Worm (Caenorhabditis elegans) whole organism, L3 larva: ENCODE data around the gene H10E21.1.
A peak's percentile ranks its signal among the peaks of the same experiment; 100 is the strongest.

ENCODE experiments used
- R02D3.7 ChIP-seq: fragments of 150-350 bp; optimal IDR thresholded peaks from 2 replicates; lab custom pipeline; 2014; ENCODE audit warnings: missing biosample characterization, missing genetic modification characterization
- ZK546.5 ChIP-seq: sonication (generic microtip); optimal IDR thresholded peaks from 2 replicates; lab custom pipeline; 2017; ENCODE audit warnings: missing biosample characterization, missing genetic modification characterization
- aly-2 ChIP-seq: fragments of 150-350 bp; optimal IDR thresholded peaks from 2 replicates; lab custom pipeline; 2014; ENCODE audit warnings: missing biosample characterization, missing genetic modification characterization
- ama-1 ChIP-seq: fragments of 150-350 bp; optimal IDR thresholded peaks from 2 replicates; lab custom pipeline; 2018
- ceh-16 ChIP-seq: sonication (generic microtip); optimal IDR thresholded peaks from 2 replicates; lab custom pipeline; 2017; ENCODE audit warnings: missing biosample characterization, missing genetic modification characterization
- ceh-28 ChIP-seq: fragments of 150-350 bp; optimal IDR thresholded peaks from 2 replicates; lab custom pipeline; 2014; ENCODE audit warnings: missing biosample characterization, missing genetic modification reagents, missing genetic modification characterization
- ceh-82 ChIP-seq: fragments of 150-350 bp; optimal IDR thresholded peaks from 2 replicates; lab custom pipeline; 2014; ENCODE audit warnings: missing biosample characterization, missing genetic modification characterization
- ceh-9 ChIP-seq: sonication (generic microtip); optimal IDR thresholded peaks from 2 replicates; lab custom pipeline; 2018; ENCODE audit warnings: missing biosample characterization, missing genetic modification characterization
- egl-5 ChIP-seq: fragments of 150-350 bp; optimal IDR thresholded peaks from 2 replicates; lab custom pipeline; 2017; ENCODE audit warnings: missing biosample characterization, missing genetic modification reagents, missing genetic modification characterization, inconsistent platforms
- elt-2 ChIP-seq: sonication (generic microtip); optimal IDR thresholded peaks from 2 replicates; lab custom pipeline; 2016; ENCODE audit warnings: missing genetic modification reagents, mild to moderate bottlenecking, missing genetic modification characterization, missing compliant biosample characterization
- elt-3 ChIP-seq, 3 experiments: fragments of 150-350 bp in 1 of 3; sonication (generic microtip) in 2 of 3; optimal IDR thresholded peaks; 2 replicates in 2 of 3; 4 replicates in 1 of 3; lab custom pipeline; 2014 to 2017; ENCODE audit warnings: missing biosample characterization in 3 of 3, missing genetic modification characterization in 3 of 3
- fkh-2 ChIP-seq: fragments of 150-350 bp; optimal IDR thresholded peaks from 2 replicates; lab custom pipeline; 2014; ENCODE audit warnings: missing biosample characterization, missing genetic modification reagents, missing genetic modification characterization
- hmg-11 ChIP-seq: sonication (generic microtip); optimal IDR thresholded peaks from 2 replicates; lab custom pipeline; 2016; ENCODE audit warnings: missing genetic modification characterization, missing compliant biosample characterization
- jun-1 ChIP-seq: fragments of 150-350 bp; optimal IDR thresholded peaks from 2 replicates; lab custom pipeline; 2014; ENCODE audit warnings: missing biosample characterization, missing genetic modification reagents, missing genetic modification characterization
- lin-15B ChIP-seq: fragments of 150-350 bp; optimal IDR thresholded peaks from 2 replicates; lab custom pipeline; 2014; ENCODE audit warnings: missing biosample characterization, missing genetic modification characterization
- lin-39 ChIP-seq: fragments of 150-350 bp; optimal IDR thresholded peaks from 2 replicates; lab custom pipeline; 2018; ENCODE audit warnings: missing biosample characterization, missing genetic modification reagents, missing genetic modification characterization
- lsy-12 ChIP-seq: sonication (generic microtip); optimal IDR thresholded peaks from 2 replicates; lab custom pipeline; 2016; ENCODE audit warnings: mild to moderate bottlenecking, missing genetic modification characterization, missing compliant biosample characterization
- mml-1 ChIP-seq: fragments of 150-350 bp; sonication (generic microtip); optimal IDR thresholded peaks from 3 replicates; lab custom pipeline; 2014; ENCODE audit warnings: missing biosample characterization, missing genetic modification characterization
- nfya-1 ChIP-seq: sonication (generic microtip); optimal IDR thresholded peaks from 2 replicates; lab custom pipeline; 2017; ENCODE audit warnings: missing genetic modification characterization, mild to moderate bottlenecking, missing compliant biosample characterization, antibody characterized with exemption, moderate library complexity; ENCODE audit not compliant: insufficient read depth
- nhr-11 ChIP-seq: fragments of 150-350 bp; optimal IDR thresholded peaks from 2 replicates; lab custom pipeline; 2014; ENCODE audit warnings: missing biosample characterization, missing genetic modification characterization
- nhr-23 ChIP-seq: fragments of 150-350 bp; optimal IDR thresholded peaks from 2 replicates; lab custom pipeline; 2014; ENCODE audit warnings: missing biosample characterization, missing genetic modification reagents, missing genetic modification characterization
- nhr-25 ChIP-seq: sonication (generic microtip); optimal IDR thresholded peaks from 2 replicates; lab custom pipeline; 2017; ENCODE audit warnings: missing biosample characterization, missing genetic modification characterization
- nhr-28 ChIP-seq: fragments of 150-350 bp; optimal IDR thresholded peaks from 2 replicates; lab custom pipeline; 2014; ENCODE audit warnings: missing biosample characterization, missing genetic modification characterization
- nhr-43 ChIP-seq: sonication (generic microtip); optimal IDR thresholded peaks from 2 replicates; lab custom pipeline; 2016; ENCODE audit warnings: mild to moderate bottlenecking, missing genetic modification characterization, missing compliant biosample characterization; ENCODE audit not compliant: poor library complexity, severe bottlenecking
- nhr-67 ChIP-seq: fragments of 150-350 bp; optimal IDR thresholded peaks from 2 replicates; lab custom pipeline; 2014; ENCODE audit warnings: missing biosample characterization, missing genetic modification characterization
- nhr-76 ChIP-seq: fragments of 150-350 bp; sonication (generic microtip); optimal IDR thresholded peaks from 5 replicates; lab custom pipeline; 2014; ENCODE audit warnings: missing biosample characterization, missing genetic modification characterization
- nhr-77 ChIP-seq: fragments of 150-350 bp; optimal IDR thresholded peaks from 2 replicates; lab custom pipeline; 2014; ENCODE audit warnings: missing biosample characterization, missing genetic modification characterization
- pha-4 ChIP-seq: fragments of 150-350 bp; optimal IDR thresholded peaks from 2 replicates; lab custom pipeline; 2014; ENCODE audit warnings: missing biosample characterization, missing genetic modification reagents, missing genetic modification characterization
- pqm-1 ChIP-seq: fragments of 150-350 bp; optimal IDR thresholded peaks from 2 replicates; lab custom pipeline; 2017; ENCODE audit warnings: missing biosample characterization, missing genetic modification characterization, inconsistent platforms
- sea-2 ChIP-seq: fragments of 150-350 bp; sonication (generic microtip); optimal IDR thresholded peaks from 4 replicates; lab custom pipeline; 2014; ENCODE audit warnings: missing biosample characterization, missing genetic modification reagents, missing genetic modification characterization
- skn-1 ChIP-seq: fragments of 150-350 bp; optimal IDR thresholded peaks from 2 replicates; lab custom pipeline; 2014; ENCODE audit warnings: missing biosample characterization, missing genetic modification characterization
- snpc-4 ChIP-seq: fragments of 150-350 bp; optimal IDR thresholded peaks from 2 replicates; lab custom pipeline; 2014; ENCODE audit warnings: missing biosample characterization, missing genetic modification characterization
- tbx-2 ChIP-seq: sonication (generic microtip); optimal IDR thresholded peaks from 2 replicates; lab custom pipeline; 2016; ENCODE audit warnings: mild to moderate bottlenecking, missing genetic modification characterization, missing compliant biosample characterization
- unc-39 ChIP-seq: sonication (generic microtip); optimal IDR thresholded peaks from 4 replicates; lab custom pipeline; 2017; ENCODE audit warnings: missing biosample characterization, missing genetic modification characterization
- zag-1 ChIP-seq: fragments of 150-350 bp; optimal IDR thresholded peaks from 2 replicates; lab custom pipeline; 2014; ENCODE audit warnings: missing biosample characterization, missing genetic modification characterization
- ztf-11 ChIP-seq: fragments of 150-350 bp; optimal IDR thresholded peaks from 2 replicates; lab custom pipeline; 2014; ENCODE audit warnings: missing biosample characterization, missing genetic modification characterization
- ztf-4 ChIP-seq: fragments of 150-350 bp; optimal IDR thresholded peaks from 2 replicates; lab custom pipeline; 2014; ENCODE audit warnings: missing biosample characterization, missing genetic modification characterization

Gene H10E21.1

ce11 chrIII:15224-15822 lies at the start of gene H10E21.1:
TSS of gene H10E21.1 (plus strand) at chrIII:15772.
- TF ChIP-seq skn-1 (tag; lab: Kevin White, UChicago) (no peak), ceh-82 (tag; lab: Kevin White, UChicago) (no peak), lsy-12 (no peak), nhr-67 (no peak), ztf-4 (no peak), pha-4 (tag; lab: Kevin White, UChicago) (peak; percentile 22), nhr-25 (tag; lab: Kevin White, UChicago) (peak; percentile 19), aly-2 (no peak), egl-5 (no peak), lin-39 (tag; lab: Kevin White, UChicago) (no peak), R02D3.7 (tag; lab: Kevin White, UChicago) (no peak), zag-1 (tag; lab: Kevin White, UChicago) (no peak), ceh-16 (no peak), tbx-2 (tag; lab: Kevin White, UChicago) (no peak), ceh-9 (tag; lab: Kevin White, UChicago) (no peak), nhr-28 (tag; lab: Kevin White, UChicago) (no peak), mml-1 (tag; lab: Kevin White, UChicago) (no peak), sea-2 (no peak), nhr-43 (peak; percentile 18), nhr-77 (tag; lab: Kevin White, UChicago) (no peak), snpc-4 (tag; lab: Kevin White, UChicago) (no peak), lin-15B (no peak), hmg-11 (tag; lab: Kevin White, UChicago) (no peak), pqm-1 (tag; lab: Kevin White, UChicago) (peak; percentile 75), nhr-11 (tag; lab: Kevin White, UChicago) (no peak), nfya-1 (tag; lab: Kevin White, UChicago) (no peak), jun-1 (tag; lab: Kevin White, UChicago) (no peak), elt-2 (tag; lab: Kevin White, UChicago) (peak; percentile 88), elt-3 (tag; optimal IDR thresholded peaks at IDR 0.05; lab: Kevin White, UChicago) (peak; percentile 48 to 99 (median 94)), ceh-28 (tag; lab: Kevin White, UChicago) (peak; percentile 14)

DNA sequence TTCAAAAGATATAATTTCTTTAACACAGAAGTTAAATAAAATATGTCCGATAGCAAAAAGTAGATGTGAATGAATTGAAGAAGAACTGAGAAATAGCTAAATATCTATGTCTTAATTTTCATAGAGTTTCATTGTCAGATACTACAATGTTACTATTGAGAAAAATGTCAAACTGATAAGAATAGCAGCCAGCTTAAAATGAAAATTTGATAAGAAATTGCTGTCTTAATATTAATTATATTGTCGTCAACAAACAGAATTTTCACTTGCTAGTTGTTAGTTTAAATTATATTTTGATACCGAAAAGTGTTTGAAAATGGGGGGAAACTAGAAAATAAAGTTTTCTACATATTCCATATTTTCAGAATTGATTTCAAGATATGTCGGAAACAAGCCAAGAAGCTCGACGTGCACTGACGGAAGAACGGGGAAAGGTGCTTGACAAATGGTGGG lies 12.6 kb upstream of the H10E21.1 start, which contains the start of the genes fbxa-6, cTel54X.2 and npr-30:
Gene fbxa-6, minus strand, starts transcription at position 179 of the 453 bp plus-strand sequence.
Gene cTel54X.2, plus strand, starts transcription at position 360 of the 453 bp plus-strand sequence.
Gene npr-30, plus strand, starts transcription at position 403 of the 453 bp plus-strand sequence.
- no peak for TF ChIP-seq zag-1 (tag; lab: Kevin White, UChicago)
- no peak for TF ChIP-seq nhr-11 (tag; lab: Kevin White, UChicago)
- TF ChIP-seq hmg-11 (tag; lab: Kevin White, UChicago), result no peak
- TF ChIP-seq pha-4 (tag; lab: Kevin White, UChicago), result peak; percentile 50
- TF ChIP-seq pqm-1 (tag; lab: Kevin White, UChicago), result peak; percentile 7
- TF ChIP-seq ama-1 (lab: Kevin White, UChicago), result no peak
- TF ChIP-seq elt-2 (tag; lab: Kevin White, UChicago), result peak; percentile 64
- TF ChIP-seq ceh-82 (tag; lab: Kevin White, UChicago), result no peak
- TF ChIP-seq ztf-11, result no peak

- TF ChIP-seq hmg-11 (tag; lab: Kevin White, UChicago), result no peak
Observed at ce11 chrIII:14175-14574, 1.4 kb upstream of the H10E21.1 start.

- peak; percentile 30 for TF ChIP-seq pha-4 (tag; lab: Kevin White, UChicago)
- no peak for TF ChIP-seq unc-39 (tag; lab: Kevin White, UChicago)
- no peak for TF ChIP-seq hmg-11 (tag; lab: Kevin White, UChicago)
- no peak for TF ChIP-seq ZK546.5 (tag; lab: Kevin White, UChicago)
- peak; percentile 86 for TF ChIP-seq pqm-1 (tag; lab: Kevin White, UChicago)
- peak; percentile 52 for TF ChIP-seq ceh-28 (tag; lab: Kevin White, UChicago)
- no peak for TF ChIP-seq nhr-23
- no peak for TF ChIP-seq fkh-2 (tag; lab: Kevin White, UChicago)
- no peak for TF ChIP-seq nhr-11 (tag; lab: Kevin White, UChicago)
- TF ChIP-seq nhr-43, result no peak
- TF ChIP-seq skn-1 (tag; lab: Kevin White, UChicago), result no peak
- no peak for TF ChIP-seq nhr-76 (tag; lab: Kevin White, UChicago)
- peak; percentile 91 for TF ChIP-seq elt-2 (tag; lab: Kevin White, UChicago)
- TF ChIP-seq elt-3 (tag; optimal IDR thresholded peaks at IDR 0.05; lab: Kevin White, UChicago), result peak in 2 of 3 experiments; percentile 50 to 57
- peak; percentile 47 for TF ChIP-seq jun-1 (tag; lab: Kevin White, UChicago)
- no peak for TF ChIP-seq R02D3.7 (tag; lab: Kevin White, UChicago)
Observed at ce11 chrIII:14671-15070, 901 bp upstream of the H10E21.1 start, which contains the start of gene nhr-80. TSS of gene nhr-80 (minus strand) at chrIII:14869.
